Worm (Caenorhabditis elegans) whole organism, midembryonic: ENCODE measurements around the gene str-13.

Experiments used
- klf-2 ChIP-seq: fragments of 200-800 bp; sonication (Bioruptor generic); conservative IDR thresholded peaks from 2 replicates; pipeline ENCODE4 v1.3.6; 2022; ENCODE audit warnings: missing genetic modification reagents, missing genetic modification characterization, missing compliant biosample characterization
- med-1 ChIP-seq: sonication (generic microtip); optimal IDR thresholded peaks from 2 replicates; lab custom pipeline; 2017; ENCODE audit warnings: missing genetic modification characterization, mild to moderate bottlenecking, missing compliant biosample characterization, antibody characterized with exemption, missing genetic modification reagents; ENCODE audit not compliant: insufficient read depth
- ref-1 ChIP-seq: fragments of 200-800 bp; sonication (Bioruptor generic); conservative IDR thresholded peaks from 2 replicates; pipeline ENCODE4 v1.3.6; 2022; ENCODE audit warnings: missing genetic modification reagents, missing genetic modification characterization, missing compliant biosample characterization
- tab-1 ChIP-seq: fragments of 200-800 bp; sonication (Bioruptor generic); IDR thresholded peaks from 2 replicates; pipeline ENCODE4 v1.3.6; 2022; ENCODE audit warnings: missing genetic modification characterization, missing compliant biosample characterization
- ztf-29 ChIP-seq: fragments of 200-800 bp; sonication (Bioruptor generic); IDR thresholded peaks from 2 replicates; pipeline ENCODE4 v1.3.6; 2022; ENCODE audit warnings: missing genetic modification reagents, missing genetic modification characterization, missing compliant biosample characterization

DNA sequence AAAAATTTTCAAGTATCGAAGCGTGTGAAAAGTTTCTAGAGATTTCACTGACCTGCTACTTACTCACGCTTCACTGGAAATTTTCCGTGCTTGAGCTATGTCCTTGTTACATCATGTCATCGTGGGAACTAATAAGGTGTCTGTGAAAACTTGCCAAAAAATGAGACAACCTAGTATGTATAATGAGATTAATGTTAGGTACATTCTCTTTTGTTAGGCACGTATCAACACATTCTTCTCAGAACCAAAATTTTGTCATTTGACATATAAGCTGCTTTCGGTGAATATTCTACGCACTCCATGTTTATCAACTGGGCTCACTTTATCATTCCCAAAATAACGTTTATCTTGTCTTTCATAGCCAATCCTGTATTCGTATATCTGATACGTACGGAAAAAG is 47.0 kb upstream of the str-13 start, which contains the start of gene srj-18:
- TF ChIP-seq med-1 (GFP tag; lab: Kevin White, UChicago) (no peak), klf-2 (GFP tag; lab: Robert Waterston, UW) (no peak), ref-1 (GFP tag; lab: Robert Waterston, UW) (no peak), ztf-29 (GFP tag; lab: Robert Waterston, UW) (no peak), tab-1 (no peak)
